Fruit fly (Drosophila melanogaster) whole organism, wandering third instar larva: ENCODE results near the gene Unc-115a.

ENCODE experiments used
- GATAd ChIP-seq: sonication (Bioruptor generic); optimal IDR thresholded peaks from 2 replicates; lab custom pipeline; 2016; ENCODE audit warnings: missing biosample characterization, missing genetic modification characterization
- Myc ChIP-seq: fragments of >200 bp; optimal IDR thresholded peaks from 2 replicates; lab custom pipeline; 2017
- fru ChIP-seq: fragments of 200-800 bp; sonication (Bioruptor generic); optimal IDR thresholded peaks from 3 replicates; lab custom pipeline; 2016; ENCODE audit warnings: missing biosample characterization, mild to moderate bottlenecking, missing genetic modification characterization
- lola ChIP-seq: fragments of >200 bp; optimal IDR thresholded peaks from 2 replicates; lab custom pipeline; 2017; ENCODE audit warnings: missing biosample characterization, missing genetic modification characterization
- psq ChIP-seq: fragments of 200-800 bp; sonication (Bioruptor generic); optimal IDR thresholded peaks from 3 replicates; lab custom pipeline; 2017; ENCODE audit warnings: missing biosample characterization, mild to moderate bottlenecking, missing genetic modification characterization, moderate library complexity
- sage ChIP-seq: fragments of 200-800 bp; sonication (Bioruptor generic); optimal IDR thresholded peaks from 2 replicates; lab custom pipeline; 2016; ENCODE audit warnings: missing biosample characterization, mild to moderate bottlenecking, missing genetic modification characterization
- usp ChIP-seq: fragments of >200 bp; optimal IDR thresholded peaks from 2 replicates; lab custom pipeline; 2017; ENCODE audit warnings: missing biosample characterization, missing genetic modification characterization

dm6 chr3R:9754487-9754886, 49.3 kb upstream of the Unc-115a start, which contains the start of gene Tti1:
- TF ChIP-seq sage (GFP tag; lab: Kevin White, UChicago) (no peak), Myc (lab: Kevin White, UChicago) (no peak), fru (GFP tag; lab: Kevin White, UChicago) (no peak), usp (GFP tag; lab: Kevin White, UChicago) (no peak), psq (GFP tag; lab: Kevin White, UChicago) (no peak), GATAd (GFP tag; lab: Kevin White, UChicago) (no peak), lola (no peak)
